Worm (Caenorhabditis elegans) whole organism, L2 larva: ENCODE data around the gene nlp-61.

Experiments used
- C34F6.9 ChIP-seq: fragments of 150-350 bp; optimal IDR thresholded peaks from 2 replicates; lab custom pipeline; 2014; ENCODE audit warnings: missing biosample characterization, missing genetic modification characterization
- F13H6.1 ChIP-seq: sonication (generic microtip); optimal IDR thresholded peaks from 2 replicates; lab custom pipeline; 2016; ENCODE audit warnings: missing genetic modification characterization, missing compliant biosample characterization
- R02D3.7 ChIP-seq: fragments of 150-350 bp; optimal IDR thresholded peaks from 2 replicates; lab custom pipeline; 2014; ENCODE audit warnings: missing biosample characterization, missing genetic modification characterization
- ZK546.5 ChIP-seq: sonication (generic microtip); optimal IDR thresholded peaks from 2 replicates; lab custom pipeline; 2017; ENCODE audit warnings: missing biosample characterization, missing genetic modification characterization
- alr-1 ChIP-seq: fragments of 150-350 bp; optimal IDR thresholded peaks from 2 replicates; lab custom pipeline; 2014; ENCODE audit warnings: missing biosample characterization, missing genetic modification characterization
- aly-2 ChIP-seq: fragments of 150-350 bp; optimal IDR thresholded peaks from 2 replicates; lab custom pipeline; 2014; ENCODE audit warnings: missing biosample characterization, missing genetic modification characterization
- ama-1 ChIP-seq: fragments of 150-350 bp; optimal IDR thresholded peaks from 2 replicates; lab custom pipeline; 2018; ENCODE audit warnings: inconsistent platforms
- blmp-1 ChIP-seq: sonication (generic microtip); optimal IDR thresholded peaks from 2 replicates; lab custom pipeline; 2017; ENCODE audit warnings: missing genetic modification characterization, mild to moderate bottlenecking, missing compliant biosample characterization, antibody characterized with exemption, moderate library complexity; ENCODE audit not compliant: insufficient read depth
- ceh-82 ChIP-seq: fragments of 150-350 bp; optimal IDR thresholded peaks from 2 replicates; lab custom pipeline; 2014; ENCODE audit warnings: missing biosample characterization, missing genetic modification characterization
- crh-2 ChIP-seq: sonication (generic microtip); optimal IDR thresholded peaks from 2 replicates; lab custom pipeline; 2017; ENCODE audit warnings: missing biosample characterization, missing genetic modification characterization
- egl-27 ChIP-seq: sonication (generic microtip); optimal IDR thresholded peaks from 3 replicates; lab custom pipeline; 2017; ENCODE audit warnings: missing biosample characterization, missing genetic modification reagents, missing genetic modification characterization
- fos-1 ChIP-seq: fragments of 150-350 bp; optimal IDR thresholded peaks from 2 replicates; lab custom pipeline; 2014; ENCODE audit warnings: missing biosample characterization, missing genetic modification characterization
- gmeb-1 ChIP-seq: fragments of 150-350 bp; optimal IDR thresholded peaks from 2 replicates; lab custom pipeline; 2014; ENCODE audit warnings: missing biosample characterization, missing genetic modification characterization
- lin-11 ChIP-seq: fragments of 150-350 bp; sonication (generic microtip); optimal IDR thresholded peaks from 2 replicates; lab custom pipeline; 2014; ENCODE audit warnings: missing biosample characterization, missing genetic modification characterization, inconsistent platforms, mixed read lengths
- lin-13 ChIP-seq: fragments of 150-350 bp; optimal IDR thresholded peaks from 2 replicates; lab custom pipeline; 2014; ENCODE audit warnings: missing biosample characterization, missing genetic modification reagents, missing genetic modification characterization
- lsy-2 ChIP-seq, 2 experiments: fragments of 150-350 bp in 1 of 2; sonication (generic microtip) in 1 of 2; optimal IDR thresholded peaks; 2 replicates each; lab custom pipeline; 2014 to 2017; ENCODE audit warnings: missing biosample characterization in 2 of 2, missing genetic modification characterization in 2 of 2
- mab-5 ChIP-seq: fragments of 150-350 bp; optimal IDR thresholded peaks from 2 replicates; lab custom pipeline; 2014; ENCODE audit warnings: missing biosample characterization, missing genetic modification characterization
- mbf-1 ChIP-seq: sonication (generic microtip); optimal IDR thresholded peaks from 2 replicates; lab custom pipeline; 2017; ENCODE audit warnings: missing biosample characterization, missing genetic modification characterization
- nhr-10 ChIP-seq: sonication (generic microtip); optimal IDR thresholded peaks from 2 replicates; lab custom pipeline; 2017; ENCODE audit warnings: missing biosample characterization, missing genetic modification characterization
- nhr-129 ChIP-seq: fragments of 150-350 bp; optimal IDR thresholded peaks from 2 replicates; lab custom pipeline; 2014; ENCODE audit warnings: missing biosample characterization, missing genetic modification characterization
- nhr-21 ChIP-seq: fragments of 150-350 bp; optimal IDR thresholded peaks from 2 replicates; lab custom pipeline; 2014; ENCODE audit warnings: missing biosample characterization, missing genetic modification characterization
- nhr-23 ChIP-seq: fragments of 150-350 bp; optimal IDR thresholded peaks from 2 replicates; lab custom pipeline; 2014; ENCODE audit warnings: missing biosample characterization, missing genetic modification reagents, missing genetic modification characterization
- nhr-25 ChIP-seq: fragments of 150-350 bp; sonication (generic microtip); optimal IDR thresholded peaks from 3 replicates; lab custom pipeline; 2014; ENCODE audit warnings: missing biosample characterization, missing genetic modification characterization
- nhr-6 ChIP-seq: fragments of 150-350 bp; optimal IDR thresholded peaks from 2 replicates; lab custom pipeline; 2014; ENCODE audit warnings: missing biosample characterization, missing genetic modification characterization
- peb-1 ChIP-seq: fragments of 150-350 bp; optimal IDR thresholded peaks from 2 replicates; lab custom pipeline; 2014; ENCODE audit warnings: missing biosample characterization, missing genetic modification characterization
- sem-4 ChIP-seq: fragments of 150-350 bp; optimal IDR thresholded peaks from 2 replicates; lab custom pipeline; 2014; ENCODE audit warnings: missing biosample characterization, missing genetic modification reagents, missing genetic modification characterization
- skn-1 ChIP-seq: sonication (generic microtip); optimal IDR thresholded peaks from 2 replicates; lab custom pipeline; 2017; ENCODE audit warnings: missing biosample characterization, missing genetic modification characterization
- sma-3 ChIP-seq: sonication (generic microtip); optimal IDR thresholded peaks from 2 replicates; lab custom pipeline; 2016; ENCODE audit warnings: missing genetic modification reagents, missing genetic modification characterization, missing compliant biosample characterization
- sma-9 ChIP-seq, 2 experiments: fragments of 150-350 bp in 1 of 2; sonication (generic microtip) in 1 of 2; optimal IDR thresholded peaks; 2 replicates each; lab custom pipeline; 2014 to 2016; ENCODE audit warnings: missing genetic modification characterization in 2 of 2, mild to moderate bottlenecking in 1 of 2, missing biosample characterization in 1 of 2, missing compliant biosample characterization in 1 of 2, missing genetic modification reagents in 1 of 2, moderate library complexity in 1 of 2
- unc-39 ChIP-seq: fragments of 150-350 bp; optimal IDR thresholded peaks from 2 replicates; lab custom pipeline; 2014; ENCODE audit warnings: missing biosample characterization, missing genetic modification characterization
- unc-55 ChIP-seq: fragments of 150-350 bp; sonication (generic microtip); optimal IDR thresholded peaks from 3 replicates; lab custom pipeline; 2014; ENCODE audit warnings: missing biosample characterization, missing genetic modification reagents, missing genetic modification characterization
- unc-62 ChIP-seq: fragments of 150-350 bp; optimal IDR thresholded peaks from 2 replicates; lab custom pipeline; 2014; ENCODE audit warnings: missing biosample characterization, missing genetic modification reagents, missing genetic modification characterization
- ztf-1 ChIP-seq: fragments of 200-800 bp; sonication (Bioruptor generic); conservative IDR thresholded peaks from 2 replicates; pipeline ENCODE4 v1.3.6; 2022; ENCODE audit warnings: missing genetic modification characterization, missing compliant biosample characterization
- ztf-11 ChIP-seq: sonication (generic microtip); optimal IDR thresholded peaks from 2 replicates; lab custom pipeline; 2017; ENCODE audit warnings: missing biosample characterization, missing genetic modification characterization
- ztf-4 ChIP-seq: fragments of 150-350 bp; optimal IDR thresholded peaks from 2 replicates; lab custom pipeline; 2014; ENCODE audit warnings: missing biosample characterization, missing genetic modification characterization

Gene nlp-61

ce11 chrX:7660919-7661557 lies 33.6 kb downstream of the nlp-61 start, which contains the start of gene pcca-1:
Gene pcca-1, minus strand, starts transcription at chrX:7660986.
- peak; percentile 9 for TF ChIP-seq lin-13 (GFP tag; lab: Kevin White, UChicago)
- TF ChIP-seq ama-1 (lab: Kevin White, UChicago): peak; percentile 3
- peak; percentile 2 for TF ChIP-seq F13H6.1 (tag; lab: Kevin White, UChicago)
- peak; percentile 49 for TF ChIP-seq nhr-129 (tag; lab: Kevin White, UChicago)
- TF ChIP-seq peb-1: no peak
- TF ChIP-seq C34F6.9 (tag; lab: Kevin White, UChicago): peak; percentile 43
- TF ChIP-seq, all 48 proteins: peak for 5

- TF ChIP-seq nhr-23 (no peak), lsy-2 (tag; optimal IDR thresholded peaks at IDR 0.05; lab: Kevin White, UChicago) (peak in 1 of 2 experiments; percentile 26), egl-27 (no peak), ama-1 (lab: Kevin White, UChicago) (no peak), unc-62 (no peak), sma-9 (GFP tag; optimal IDR thresholded peaks at IDR 0.05; lab: Kevin White, UChicago) (peak; percentile 62), sma-9 (tag; optimal IDR thresholded peaks at IDR 0.05; lab: Kevin White, UChicago) (no peak), C34F6.9 (tag; lab: Kevin White, UChicago) (peak; percentile 4), sma-3 (GFP tag; lab: Kevin White, UChicago) (peak; percentile 31), nhr-129 (tag; lab: Kevin White, UChicago) (peak; percentile 75), gmeb-1 (tag; lab: Kevin White, UChicago) (peak; percentile 48), R02D3.7 (tag; lab: Kevin White, UChicago) (no peak), ztf-1 (no peak), lin-11 (tag; lab: Kevin White, UChicago) (no peak), unc-55 (peak; percentile 58), crh-2 (tag; lab: Kevin White, UChicago) (peak; percentile 31), blmp-1 (tag; lab: Kevin White, UChicago) (peak; percentile 23), ZK546.5 (tag; lab: Kevin White, UChicago) (no peak), lin-13 (GFP tag; lab: Kevin White, UChicago) (peak; percentile 62), nhr-21 (tag; lab: Kevin White, UChicago) (peak; percentile 24), nhr-25 (tag; lab: Kevin White, UChicago) (peak; percentile 10), nhr-6 (tag; lab: Kevin White, UChicago) (no peak), aly-2 (tag; lab: Kevin White, UChicago) (no peak), F13H6.1 (tag; lab: Kevin White, UChicago) (peak; percentile 19)
These were observed 34.2 kb downstream of the nlp-61 start for ce11 chrX:7661628-7662027.

- TF ChIP-seq nhr-6 (tag; lab: Kevin White, UChicago) (no peak), lsy-2 (tag; optimal IDR thresholded peaks at IDR 0.05; lab: Kevin White, UChicago) (peak in 1 of 2 experiments; percentile 4), nhr-25 (tag; lab: Kevin White, UChicago) (peak; percentile 6)
These were observed 35.1 kb downstream of the nlp-61 start for ce11 chrX:7662532-7662931.

ce11 chrX:7664419-7664818 lies 37.0 kb downstream of the nlp-61 start:
- TF ChIP-seq lin-11 (tag; lab: Kevin White, UChicago): no peak
- TF ChIP-seq unc-39 (tag; lab: Kevin White, UChicago): no peak
- no peak for TF ChIP-seq skn-1
- no peak for TF ChIP-seq aly-2 (tag; lab: Kevin White, UChicago)
- no peak for TF ChIP-seq mab-5 (tag; lab: Kevin White, UChicago)
- no peak for TF ChIP-seq ztf-1
- no peak for TF ChIP-seq unc-55
- TF ChIP-seq nhr-10 (tag; lab: Kevin White, UChicago): no peak
- no peak for TF ChIP-seq sem-4
- TF ChIP-seq ztf-4 (tag; lab: Kevin White, UChicago): no peak
- TF ChIP-seq ztf-11 (tag; lab: Kevin White, UChicago): no peak
- no peak for TF ChIP-seq peb-1
- TF ChIP-seq mbf-1 (tag; lab: Kevin White, UChicago): no peak
- TF ChIP-seq ceh-82 (tag; lab: Kevin White, UChicago): no peak
- no peak for TF ChIP-seq alr-1 (tag; lab: Kevin White, UChicago)
- TF ChIP-seq fos-1 (tag; lab: Kevin White, UChicago): no peak
- TF ChIP-seq ama-1 (lab: Kevin White, UChicago): no peak
